Worm (Caenorhabditis elegans) whole organism, L4 larva: ENCODE results near the gene Y7A5A.7.

Source experiments
- D1046.2 ChIP-seq: fragments of 200-800 bp; sonication (Bioruptor generic); IDR thresholded peaks from 2 replicates; pipeline ENCODE4 v1.3.6; 2022; ENCODE audit warnings: missing genetic modification characterization, missing compliant biosample characterization
- F49E8.2 ChIP-seq: sonication (generic microtip); optimal IDR thresholded peaks from 2 replicates; lab custom pipeline; 2016; ENCODE audit warnings: missing compliant biosample characterization, mild to moderate bottlenecking, missing genetic modification characterization, borderline replicate concordance
- T20F7.1 ChIP-seq: fragments of 200-800 bp; sonication (Bioruptor generic); optimal IDR thresholded peaks from 2 replicates; lab custom pipeline; 2018; ENCODE audit warnings: mild to moderate bottlenecking, missing genetic modification characterization, missing compliant biosample characterization
- T26A8.4 ChIP-seq: fragments of 200-800 bp; sonication (Bioruptor generic); IDR thresholded peaks from 2 replicates; pipeline ENCODE4 v1.3.6; 2022; ENCODE audit warnings: missing genetic modification characterization, missing compliant biosample characterization
- Y48G9A.11 ChIP-seq: fragments of 200-800 bp; sonication (Bioruptor generic); IDR thresholded peaks from 2 replicates; pipeline ENCODE4 v1.3.6; 2022; ENCODE audit warnings: missing genetic modification reagents, missing genetic modification characterization, missing compliant biosample characterization
- ZK337.2 ChIP-seq: fragments of 200-800 bp; sonication (Bioruptor generic); IDR thresholded peaks from 2 replicates; pipeline ENCODE4 v1.3.6; 2022; ENCODE audit warnings: missing genetic modification reagents, missing genetic modification characterization, missing compliant biosample characterization
- ama-1 ChIP-seq: fragments of 150-350 bp; optimal IDR thresholded peaks from 2 replicates; lab custom pipeline; 2014; ENCODE audit warnings: inconsistent platforms, mixed read lengths
- attf-4 ChIP-seq: sonication (generic microtip); optimal IDR thresholded peaks from 3 replicates; lab custom pipeline; 2017; ENCODE audit warnings: missing biosample characterization, missing genetic modification characterization
- ceh-20 ChIP-seq: fragments of 200-800 bp; sonication (Bioruptor generic); IDR thresholded peaks from 2 replicates; pipeline ENCODE4 v1.3.6; 2022; ENCODE audit warnings: missing genetic modification reagents, missing genetic modification characterization, missing compliant biosample characterization
- ceh-28 ChIP-seq: fragments of 150-350 bp; optimal IDR thresholded peaks from 2 replicates; lab custom pipeline; 2014; ENCODE audit warnings: missing biosample characterization, missing genetic modification reagents, missing genetic modification characterization
- ceh-32 ChIP-seq: sonication (generic microtip); optimal IDR thresholded peaks from 2 replicates; lab custom pipeline; 2016; ENCODE audit warnings: mild to moderate bottlenecking, missing genetic modification characterization, missing compliant biosample characterization; ENCODE audit not compliant: poor library complexity
- ceh-44 ChIP-seq: fragments of 200-800 bp; sonication (Bioruptor generic); IDR thresholded peaks from 2 replicates; pipeline ENCODE4 v1.3.6; 2022; ENCODE audit warnings: missing genetic modification reagents, missing genetic modification characterization, missing compliant biosample characterization
- ceh-62 ChIP-seq: sonication (generic microtip); optimal IDR thresholded peaks from 2 replicates; lab custom pipeline; 2017; ENCODE audit warnings: missing biosample characterization, missing genetic modification characterization
- ces-1 ChIP-seq: fragments of 150-350 bp; sonication (generic microtip); optimal IDR thresholded peaks from 4 replicates; lab custom pipeline; 2014; ENCODE audit warnings: missing biosample characterization, missing genetic modification reagents, missing genetic modification characterization
- daf-8 ChIP-seq: fragments of 200-800 bp; sonication (Bioruptor generic); IDR thresholded peaks from 2 replicates; pipeline ENCODE4 v1.3.6; 2022; ENCODE audit warnings: missing genetic modification characterization, missing compliant biosample characterization
- dmd-6 ChIP-seq: fragments of 200-800 bp; sonication (Bioruptor generic); IDR thresholded peaks from 2 replicates; pipeline ENCODE4 v1.3.6; 2022; ENCODE audit warnings: missing genetic modification reagents, missing genetic modification characterization, missing compliant biosample characterization
- dmd-9 ChIP-seq: fragments of 200-800 bp; sonication (Bioruptor generic); IDR thresholded peaks from 2 replicates; pipeline ENCODE4 v1.3.6; 2022; ENCODE audit warnings: missing genetic modification reagents, missing genetic modification characterization, missing compliant biosample characterization
- dpl-1 ChIP-seq: fragments of 150-350 bp; optimal IDR thresholded peaks from 2 replicates; lab custom pipeline; 2014; ENCODE audit warnings: missing biosample characterization, missing genetic modification reagents, missing genetic modification characterization
- duxl-1 ChIP-seq: sonication (generic microtip); optimal IDR thresholded peaks from 2 replicates; lab custom pipeline; 2016; ENCODE audit warnings: mild to moderate bottlenecking, missing genetic modification characterization, moderate library complexity, missing compliant biosample characterization; ENCODE audit not compliant: poor library complexity
- egl-27 ChIP-seq: sonication (generic microtip); optimal IDR thresholded peaks from 3 replicates; lab custom pipeline; 2017; ENCODE audit warnings: missing biosample characterization, missing genetic modification reagents, missing genetic modification characterization
- egl-43 ChIP-seq: fragments of 200-800 bp; sonication (Bioruptor generic); IDR thresholded peaks from 2 replicates; pipeline ENCODE4 v1.3.6; 2022; ENCODE audit warnings: missing genetic modification reagents, missing genetic modification characterization, missing compliant biosample characterization
- fos-1 ChIP-seq: fragments of 150-350 bp; optimal IDR thresholded peaks from 2 replicates; lab custom pipeline; 2014; ENCODE audit warnings: missing biosample characterization, missing genetic modification characterization
- hif-1 ChIP-seq, 2 experiments: sonication (generic microtip); optimal IDR thresholded peaks; 2 replicates each; lab custom pipeline; 2016 to 2017; ENCODE audit warnings: missing compliant biosample characterization in 2 of 2, missing genetic modification characterization in 2 of 2, missing genetic modification reagents in 2 of 2, missing genotype in 2 of 2, mild to moderate bottlenecking in 1 of 2
- lim-7 ChIP-seq: fragments of 200-800 bp; sonication (Bioruptor generic); IDR thresholded peaks from 2 replicates; pipeline ENCODE4 v1.3.6; 2022; ENCODE audit warnings: missing genetic modification characterization, missing compliant biosample characterization
- lin-1 ChIP-seq: fragments of 200-800 bp; sonication (Bioruptor generic); IDR thresholded peaks from 2 replicates; pipeline ENCODE4 v1.3.6; 2022; ENCODE audit warnings: missing genetic modification reagents, missing genetic modification characterization, missing compliant biosample characterization
- lin-13 ChIP-seq: fragments of 150-350 bp; optimal IDR thresholded peaks from 2 replicates; lab custom pipeline; 2014; ENCODE audit warnings: missing biosample characterization, missing genetic modification reagents, missing genetic modification characterization
- lin-15B ChIP-seq: fragments of 150-350 bp; sonication (generic microtip); optimal IDR thresholded peaks from 3 replicates; lab custom pipeline; 2014; ENCODE audit warnings: missing biosample characterization, missing genetic modification characterization
- lin-38 ChIP-seq: fragments of 200-800 bp; sonication (Bioruptor generic); IDR thresholded peaks from 2 replicates; pipeline ENCODE4 v1.3.6; 2022; ENCODE audit warnings: missing genetic modification reagents, missing genetic modification characterization, missing compliant biosample characterization
- lsy-2 ChIP-seq, 2 experiments: fragments of 150-350 bp in 1 of 2; sonication (generic microtip) in 1 of 2; optimal IDR thresholded peaks; 2 replicates each; lab custom pipeline; 2014 to 2017; ENCODE audit warnings: missing biosample characterization in 2 of 2, missing genetic modification characterization in 2 of 2
- madf-5 ChIP-seq, 2 experiments: fragments of 200-800 bp; sonication (Bioruptor generic); IDR thresholded peaks; 2 replicates each; pipeline ENCODE4 v1.3.6; 2022; ENCODE audit warnings: missing compliant biosample characterization in 2 of 2, missing genetic modification characterization in 2 of 2
- madf-9 ChIP-seq: fragments of 200-800 bp; sonication (Bioruptor generic); conservative IDR thresholded peaks from 2 replicates; pipeline ENCODE4 v1.3.6; 2022; ENCODE audit warnings: missing genetic modification reagents, missing genetic modification characterization, missing compliant biosample characterization
- mdt-29 ChIP-seq: fragments of 200-800 bp; sonication (Bioruptor generic); IDR thresholded peaks from 2 replicates; pipeline ENCODE4 v1.3.6; 2022; ENCODE audit warnings: missing genetic modification reagents, missing genetic modification characterization, missing compliant biosample characterization
- mxl-2 ChIP-seq: fragments of 200-800 bp; sonication (Bioruptor generic); conservative IDR thresholded peaks from 2 replicates; pipeline ENCODE4 v1.3.6; 2022; ENCODE audit warnings: missing genetic modification reagents, missing genetic modification characterization, missing compliant biosample characterization
- nhr-11 ChIP-seq: fragments of 150-350 bp; optimal IDR thresholded peaks from 2 replicates; lab custom pipeline; 2014; ENCODE audit warnings: missing biosample characterization, missing genetic modification characterization
- nhr-111 ChIP-seq: fragments of 200-800 bp; sonication (Bioruptor generic); optimal IDR thresholded peaks from 2 replicates; lab custom pipeline; 2018; ENCODE audit warnings: mild to moderate bottlenecking, missing genetic modification characterization, missing compliant biosample characterization
- nhr-25 ChIP-seq: sonication (generic microtip); optimal IDR thresholded peaks from 2 replicates; lab custom pipeline; 2017; ENCODE audit warnings: missing genetic modification characterization, mild to moderate bottlenecking, missing compliant biosample characterization, antibody characterized with exemption, moderate library complexity, borderline replicate concordance; ENCODE audit not compliant: insufficient read depth
- nhr-28 ChIP-seq: fragments of 150-350 bp; optimal IDR thresholded peaks from 2 replicates; lab custom pipeline; 2014; ENCODE audit warnings: missing biosample characterization, missing genetic modification characterization
- nhr-41 ChIP-seq: fragments of 200-800 bp; sonication (Bioruptor generic); IDR thresholded peaks from 2 replicates; pipeline ENCODE4 v1.3.6; 2022; ENCODE audit warnings: missing genetic modification reagents, missing genetic modification characterization, missing compliant biosample characterization
- nhr-42 ChIP-seq: fragments of 200-800 bp; sonication (Bioruptor generic); IDR thresholded peaks from 2 replicates; pipeline ENCODE4 v1.3.6; 2022; ENCODE audit warnings: missing genetic modification characterization, missing compliant biosample characterization
- nhr-48 ChIP-seq: sonication (generic microtip); optimal IDR thresholded peaks from 2 replicates; lab custom pipeline; 2016; ENCODE audit warnings: mild to moderate bottlenecking, missing genetic modification characterization, missing compliant biosample characterization
- nhr-76 ChIP-seq: fragments of 150-350 bp; optimal IDR thresholded peaks from 2 replicates; lab custom pipeline; 2014; ENCODE audit warnings: missing biosample characterization, missing genetic modification characterization
- pha-4 ChIP-seq, 2 experiments: fragments of 150-350 bp in 1 of 2; fragments of 200-800 bp in 1 of 2; sonication (Bioruptor generic) in 1 of 2; IDR thresholded peaks in 1 of 2; optimal IDR thresholded peaks in 1 of 2; 2 replicates each; pipeline versions ENCODE4 v1.3.6 to Lab custom; 2014 to 2022; ENCODE audit warnings: missing genetic modification characterization in 2 of 2, missing genetic modification reagents in 2 of 2, missing biosample characterization in 1 of 2, missing compliant biosample characterization in 1 of 2
- rbr-2 ChIP-seq: sonication (generic microtip); optimal IDR thresholded peaks from 2 replicates; lab custom pipeline; 2016; ENCODE audit warnings: missing genotype, missing genetic modification characterization, missing compliant biosample characterization
- saeg-2 ChIP-seq: fragments of 200-800 bp; sonication (Bioruptor generic); IDR thresholded peaks from 2 replicates; pipeline ENCODE4 v1.3.6; 2022; ENCODE audit warnings: missing genetic modification reagents, missing genetic modification characterization, missing compliant biosample characterization
- set-16 ChIP-seq: fragments of 200-800 bp; sonication (Bioruptor generic); IDR thresholded peaks from 2 replicates; pipeline ENCODE4 v1.3.6; 2022; ENCODE audit warnings: missing genetic modification reagents, missing genetic modification characterization, missing compliant biosample characterization
- snpc-1.2 ChIP-seq: fragments of 200-800 bp; sonication (Bioruptor generic); IDR thresholded peaks from 2 replicates; pipeline ENCODE4 v1.3.6; 2022; ENCODE audit warnings: missing genetic modification reagents, missing genetic modification characterization, missing compliant biosample characterization
- unc-130 ChIP-seq: sonication (generic microtip); optimal IDR thresholded peaks from 2 replicates; lab custom pipeline; 2016; ENCODE audit warnings: missing genetic modification reagents, missing genetic modification characterization, missing compliant biosample characterization
- zag-1 ChIP-seq: fragments of 150-350 bp; optimal IDR thresholded peaks from 2 replicates; lab custom pipeline; 2014; ENCODE audit warnings: missing biosample characterization, missing genetic modification characterization
- zip-11 ChIP-seq: fragments of 200-800 bp; sonication (Bioruptor generic); IDR thresholded peaks from 2 replicates; pipeline ENCODE4 v1.3.6; 2022; ENCODE audit warnings: missing genetic modification characterization, missing compliant biosample characterization
- zip-2 ChIP-seq: fragments of 150-350 bp; optimal IDR thresholded peaks from 2 replicates; lab custom pipeline; 2014; ENCODE audit warnings: missing biosample characterization, missing genetic modification characterization
- ztf-11 ChIP-seq: fragments of 150-350 bp; optimal IDR thresholded peaks from 2 replicates; lab custom pipeline; 2014; ENCODE audit warnings: missing biosample characterization, missing genetic modification characterization

Y7A5A.7 gene

DNA sequence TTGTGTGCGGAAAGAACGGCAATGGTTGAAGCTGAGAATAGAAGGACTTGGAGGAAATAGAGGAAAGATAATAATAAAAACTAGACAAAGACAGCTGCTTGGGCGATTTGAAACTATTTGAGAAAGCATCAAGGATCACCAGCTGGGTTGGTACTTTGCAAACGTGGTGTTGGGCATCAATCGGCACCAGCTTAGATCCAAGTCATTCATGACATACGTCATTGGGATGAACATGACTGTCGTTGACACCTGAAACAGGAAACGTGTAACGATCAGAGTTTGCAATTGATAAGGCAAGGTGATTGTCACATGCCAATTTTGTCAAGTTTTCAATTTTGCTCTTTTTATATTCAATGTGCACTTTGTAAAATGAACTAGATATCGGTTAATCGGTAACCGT, 38.5 kb upstream of the Y7A5A.7 start (continued):
- TF ChIP-seq hif-1 (tag; optimal IDR thresholded peaks at IDR 0.05; lab: Kevin White, UChicago) (peak in 1 of 2 experiments; percentile 26), ZK337.2 (GFP tag; lab: Robert Waterston, UW) (no peak), attf-4 (no peak), nhr-42 (GFP tag; lab: Robert Waterston, UW) (peak; percentile 18; the same call in 1 of the 2 replicates), madf-5 (GFP tag; IDR thresholded peaks at IDR 0.05; lab: Robert Waterston, UW) (no peak), ceh-62 (tag; lab: Kevin White, UChicago) (no peak), set-16 (GFP tag; lab: Robert Waterston, UW) (no peak), mdt-29 (GFP tag; lab: Robert Waterston, UW) (no peak), duxl-1 (tag; lab: Kevin White, UChicago) (no peak), ceh-28 (tag; lab: Kevin White, UChicago) (no peak), Y48G9A.11 (GFP tag; lab: Robert Waterston, UW) (no peak), saeg-2 (no peak), nhr-28 (tag; lab: Kevin White, UChicago) (peak; percentile 46), unc-130 (GFP tag; lab: Kevin White, UChicago) (no peak), daf-8 (GFP tag; lab: Robert Waterston, UW) (no peak), nhr-48 (peak; percentile 90), mxl-2 (GFP tag; lab: Robert Waterston, UW) (peak; percentile 38; the same call in 1 of the 2 replicates), ceh-32 (tag; lab: Kevin White, UChicago) (no peak), D1046.2 (no peak), fos-1 (tag; lab: Kevin White, UChicago) (no peak), T26A8.4 (peak; percentile 78), rbr-2 (tag; lab: Kevin White, UChicago) (no peak), nhr-41 (GFP tag; lab: Robert Waterston, UW) (no peak), dmd-6 (GFP tag; lab: Robert Waterston, UW) (peak; percentile 99), F49E8.2 (no peak), ces-1 (no peak), lim-7 (GFP tag; lab: Robert Waterston, UW) (no peak), ztf-11 (tag; lab: Kevin White, UChicago) (no peak), snpc-1.2 (no peak), lin-38 (GFP tag; lab: Robert Waterston, UW) (no peak), ceh-20 (GFP tag; lab: Robert Waterston, UW) (no peak), pha-4 (GFP tag; IDR thresholded peaks at IDR 0.05; lab: Robert Waterston, UW) (peak; percentile 52; the same call in 1 of the 2 replicates), pha-4 (tag; optimal IDR thresholded peaks at IDR 0.05; lab: Kevin White, UChicago) (no peak), ceh-44 (GFP tag; lab: Robert Waterston, UW) (no peak), nhr-11 (tag; lab: Kevin White, UChicago) (no peak), lsy-2 (tag; optimal IDR thresholded peaks at IDR 0.05; lab: Kevin White, UChicago) (peak in 1 of 2 experiments; percentile 63), lin-13 (GFP tag; lab: Kevin White, UChicago) (no peak), madf-9 (no peak), lin-1 (peak; percentile 37; the same call in 1 of the 2 replicates), T20F7.1 (GFP tag; lab: Kevin White, UChicago) (peak; percentile 77), dmd-9 (GFP tag; lab: Robert Waterston, UW) (no peak), nhr-76 (tag; lab: Kevin White, UChicago) (no peak), nhr-111 (GFP tag; lab: Kevin White, UChicago) (no peak), ama-1 (lab: Kevin White, UChicago) (no peak), nhr-25 (tag; lab: Kevin White, UChicago) (no peak), egl-27 (tag; lab: Kevin White, UChicago) (no peak), zip-2 (tag; lab: Kevin White, UChicago) (no peak), zip-11 (no peak), dpl-1 (GFP tag; lab: Kevin White, UChicago) (peak; percentile 24), egl-43 (no peak), lin-15B (no peak), zag-1 (tag; lab: Kevin White, UChicago) (no peak)
